Fruit fly (Drosophila melanogaster) whole organism, adult: ENCODE data around the gene Wnt5.

ENCODE experiments used
- CG11617 ChIP-seq: fragments of 200-800 bp; sonication (Bioruptor generic); optimal IDR thresholded peaks from 2 replicates; lab custom pipeline; 2017; ENCODE audit warnings: mild to moderate bottlenecking, missing biosample characterization, missing genetic modification reagents, missing genetic modification characterization
- CG12768 ChIP-seq: fragments of 200-800 bp; sonication (Bioruptor generic); optimal IDR thresholded peaks from 2 replicates; lab custom pipeline; 2017; ENCODE audit warnings: missing biosample characterization, missing genetic modification characterization, mild to moderate bottlenecking, moderate library complexity, missing genetic modification reagents
- Crg-1 ChIP-seq: fragments of 200-800 bp; sonication (Bioruptor generic); optimal IDR thresholded peaks from 2 replicates; lab custom pipeline; 2016; ENCODE audit warnings: missing biosample characterization, missing genetic modification characterization
- Hr96 ChIP-seq: fragments of 200-800 bp; sonication (Bioruptor generic); optimal IDR thresholded peaks from 2 replicates; lab custom pipeline; 2016; ENCODE audit warnings: missing biosample characterization, missing genetic modification characterization
- cic ChIP-seq: fragments of 200-800 bp; sonication (Bioruptor generic); optimal IDR thresholded peaks from 2 replicates; lab custom pipeline; 2017; ENCODE audit warnings: missing biosample characterization, mild to moderate bottlenecking, missing genetic modification characterization, moderate library complexity
- kay ChIP-seq: fragments of 200-800 bp; sonication (Bioruptor generic); peaks from one replicate; lab custom pipeline; 2016; ENCODE audit warnings: missing biosample characterization, missing genetic modification characterization, borderline replicate concordance
- pad ChIP-seq: fragments of 200-800 bp; sonication (Bioruptor generic); optimal IDR thresholded peaks from 3 replicates; lab custom pipeline; 2017; ENCODE audit warnings: missing biosample characterization, missing genetic modification characterization, mild to moderate bottlenecking, moderate library complexity, missing genetic modification reagents

DNA sequence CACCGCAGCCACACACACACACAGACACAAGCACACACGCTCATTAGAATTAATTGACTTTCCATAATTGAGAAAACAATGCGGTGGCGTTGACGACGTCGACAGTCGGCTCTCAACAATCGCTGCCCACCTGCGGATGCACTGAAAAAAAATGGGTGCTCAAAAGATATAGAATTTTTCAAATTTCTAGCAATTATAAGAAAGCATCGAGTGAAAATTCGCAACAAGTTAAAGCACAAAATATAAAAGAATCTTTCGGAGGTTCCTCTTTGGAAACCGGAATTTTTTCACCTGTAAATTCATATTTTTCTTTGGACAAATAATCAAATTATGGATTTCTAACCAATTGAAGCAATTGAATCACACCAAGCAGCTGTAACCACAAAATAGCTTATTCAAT lies 36.7 kb upstream of the Wnt5 start:
- TF ChIP-seq Hr96 (GFP tag; lab: Kevin White, UChicago) (no peak), cic (GFP tag; lab: Kevin White, UChicago) (no peak), Crg-1 (no peak), CG12768 (GFP tag; lab: Kevin White, UChicago) (no peak), kay (no peak), pad (no peak), CG11617 (GFP tag; lab: Kevin White, UChicago) (no peak)
